Fruit fly (Drosophila melanogaster) S2 (cell line): ENCODE measurements around the gene Lsp1alpha.

Experiments used
- CG8478 ChIP-seq: fragments of >200 bp; optimal IDR thresholded peaks from 2 replicates; lab custom pipeline; 2018
- CTCF ChIP-seq, 2 experiments: fragments of >200 bp; optimal IDR thresholded peaks; 2 replicates each; lab custom pipeline; 2018

- no peak for TF ChIP-seq CG8478 (lab: Kevin White, UChicago)
- TF ChIP-seq CTCF (optimal IDR thresholded peaks at IDR 0.05; lab: Kevin White, UChicago): no peak
Observed at dm6 chrX:12539215-12539614, 49.1 kb downstream of the Lsp1alpha start.
